Worm (Caenorhabditis elegans): ENCODE measurements around the gene Y54G2A.37.
A peak's percentile ranks its signal among the peaks of the same experiment; 100 is the strongest.

The Y54G2A.37 gene

ce11 chrIV:2853164-2853563 is 32.7 kb downstream of the Y54G2A.37 start, which contains the start of gene Y54G2A.49:
TSS of gene Y54G2A.49 (minus strand) at chrIV:2853264.
- TF ChIP-seq unc-62 (GFP tag; optimal IDR thresholded peaks at IDR 0.05) (no peak), vab-15 (tag; optimal IDR thresholded peaks at IDR 0.05) (no peak)

DNA sequence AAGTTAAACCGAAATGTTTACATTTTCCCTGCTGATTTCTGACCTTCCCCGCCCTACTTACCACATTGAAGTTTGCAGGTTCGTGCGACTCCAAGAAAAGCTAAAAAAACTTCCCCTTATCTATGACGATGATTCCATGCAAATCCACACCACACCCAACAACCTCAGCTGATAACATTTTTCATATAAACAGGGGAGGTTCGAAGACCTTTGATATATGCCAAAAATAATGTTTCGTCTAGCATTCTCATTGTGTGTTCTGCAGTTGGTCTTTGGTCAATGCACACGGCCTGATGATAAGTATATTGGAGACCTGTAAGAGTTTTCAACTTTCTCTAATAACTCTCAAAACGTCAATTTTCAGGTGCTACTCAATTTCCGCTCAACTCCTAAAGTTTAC is 33.7 kb downstream of the Y54G2A.37 start:
- peak; percentile 47 for TF ChIP-seq elt-2 (tag; optimal IDR thresholded peaks at IDR 0.05)
- no peak for TF ChIP-seq fos-1 (tag; optimal IDR thresholded peaks at IDR 0.05)
- TF ChIP-seq efl-1 (optimal IDR thresholded peaks at IDR 0.05) = no peak
- TF ChIP-seq efl-1 (GFP tag; optimal IDR thresholded peaks at IDR 0.05 in 1 of 2) = peak in 1 of 2 experiments; percentile 62
- TF ChIP-seq zip-4 (GFP tag; optimal IDR thresholded peaks at IDR 0.05) = no peak

- TF ChIP-seq lin-35 (GFP tag; optimal IDR thresholded peaks at IDR 0.05) (peak in 1 of 2 experiments; percentile 18), unc-130 (tag; optimal IDR thresholded peaks at IDR 0.05) (no peak), elt-2 (tag; optimal IDR thresholded peaks at IDR 0.05) (peak; percentile 78)
Measured at ce11 chrIV:2855056-2855752, 34.7 kb downstream of the Y54G2A.37 start.

DNA sequence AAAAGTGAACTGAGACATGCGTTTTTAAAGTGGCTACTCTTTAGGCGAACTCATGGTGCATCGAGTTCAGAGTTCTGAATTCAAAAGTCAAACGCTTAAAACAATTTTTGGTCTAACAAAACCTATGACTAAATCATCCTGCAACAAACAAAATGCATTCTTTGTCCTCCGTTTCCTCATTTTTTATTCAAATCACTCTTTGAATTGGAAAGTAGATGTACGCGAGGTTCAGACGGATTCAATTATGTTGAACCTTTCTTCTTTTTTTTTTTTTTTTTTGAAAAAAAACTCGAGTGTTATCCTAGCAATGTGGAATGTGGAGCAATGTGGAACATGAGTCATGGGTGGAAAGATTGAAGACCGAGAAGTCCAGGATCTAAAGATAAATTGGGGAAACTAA is 38.2 kb downstream of the Y54G2A.37 start:
- TF ChIP-seq ama-1 (optimal IDR thresholded peaks at IDR 0.05) (no peak), unc-86 (tag; optimal IDR thresholded peaks at IDR 0.05) (peak; percentile 35), lin-14 (GFP tag; optimal IDR thresholded peaks at IDR 0.05) (peak; percentile 37), fkh-10 (GFP tag; optimal IDR thresholded peaks at IDR 0.05) (peak; percentile 33)

ce11 chrIV:2864743-2865142 is 44.2 kb downstream of the Y54G2A.37 start, which contains the start of gene Y54G2A.16:
TSS of gene Y54G2A.16 (minus strand) at chrIV:2864843.
- no peak for TF ChIP-seq hlh-4 (tag; optimal IDR thresholded peaks at IDR 0.05)
- TF ChIP-seq egl-27 (tag; optimal IDR thresholded peaks at IDR 0.05) = no peak
- TF ChIP-seq Y116A8C.19 (tag; optimal IDR thresholded peaks at IDR 0.05; ENCODE audit: borderline replicate concordance) = no peak
- no peak for TF ChIP-seq nhr-20 (tag; optimal IDR thresholded peaks at IDR 0.05)
- no peak for TF ChIP-seq ets-5 (GFP tag; IDR thresholded peaks at IDR 0.05)
- no peak for TF ChIP-seq zip-4 (GFP tag; optimal IDR thresholded peaks at IDR 0.05)
- no peak for TF ChIP-seq unc-86 (tag; optimal IDR thresholded peaks at IDR 0.05)
- TF ChIP-seq ama-1 (optimal IDR thresholded peaks at IDR 0.05) = no peak
- TF ChIP-seq lin-15B (tag; optimal IDR thresholded peaks at IDR 0.05) = no peak
- no peak for TF ChIP-seq elt-2 (tag; optimal IDR thresholded peaks at IDR 0.05)

Measured in whole organism, L1 larva.